Worm (Caenorhabditis elegans) whole organism, mixed stage, embryonic: Measurements from ENCODE around the gene ZK84.5.

Experiments used
- M03D4.4 ChIP-seq: sonication (generic microtip); optimal IDR thresholded peaks from 2 replicates; lab custom pipeline; 2017; ENCODE audit warnings: mild to moderate bottlenecking, missing genetic modification characterization, missing compliant biosample characterization
- bed-3 ChIP-seq: fragments of 200-800 bp; sonication (Bioruptor generic); optimal IDR thresholded peaks from 3 replicates; lab custom pipeline; 2018; ENCODE audit warnings: mild to moderate bottlenecking, missing genetic modification characterization, moderate library complexity, missing compliant biosample characterization
- blmp-1 ChIP-seq: fragments of 150-350 bp; optimal IDR thresholded peaks from 2 replicates; lab custom pipeline; 2014; ENCODE audit warnings: missing biosample characterization, missing genetic modification characterization
- ceh-39 ChIP-seq: fragments of 150-350 bp; optimal IDR thresholded peaks from 2 replicates; lab custom pipeline; 2014; ENCODE audit warnings: missing biosample characterization, missing genetic modification characterization
- ceh-83 ChIP-seq: fragments of 200-800 bp; sonication (Bioruptor generic); optimal IDR thresholded peaks from 2 replicates; lab custom pipeline; 2018; ENCODE audit warnings: mild to moderate bottlenecking, missing genetic modification characterization, missing compliant biosample characterization
- ces-1 ChIP-seq: fragments of 150-350 bp; optimal IDR thresholded peaks from 2 replicates; lab custom pipeline; 2014; ENCODE audit warnings: missing biosample characterization, missing genetic modification reagents, missing genetic modification characterization
- cnd-1 ChIP-seq: fragments of 200-800 bp; sonication (Bioruptor generic); optimal IDR thresholded peaks from 2 replicates; lab custom pipeline; 2018; ENCODE audit warnings: mild to moderate bottlenecking, missing genetic modification characterization, missing compliant biosample characterization
- drap-1 ChIP-seq: fragments of 200-800 bp; sonication (Bioruptor generic); optimal IDR thresholded peaks from 3 replicates; lab custom pipeline; 2018; ENCODE audit warnings: mild to moderate bottlenecking, missing genetic modification characterization, missing compliant biosample characterization
- elt-1 ChIP-seq: sonication (generic microtip); optimal IDR thresholded peaks from 2 replicates; lab custom pipeline; 2017; ENCODE audit warnings: missing genetic modification characterization, mild to moderate bottlenecking, missing compliant biosample characterization, antibody characterized with exemption, moderate library complexity, borderline replicate concordance; ENCODE audit not compliant: insufficient read depth
- flh-1 ChIP-seq: fragments of 200-800 bp; sonication (Bioruptor generic); optimal IDR thresholded peaks from 2 replicates; lab custom pipeline; 2018; ENCODE audit warnings: mild to moderate bottlenecking, missing genetic modification characterization, moderate library complexity, missing compliant biosample characterization
- ham-2 ChIP-seq: fragments of 200-800 bp; sonication (Bioruptor generic); optimal IDR thresholded peaks from 2 replicates; lab custom pipeline; 2018; ENCODE audit warnings: mild to moderate bottlenecking, missing genetic modification characterization, missing compliant biosample characterization
- hlh-1 ChIP-seq: fragments of 150-350 bp; optimal IDR thresholded peaks from 2 replicates; lab custom pipeline; 2014; ENCODE audit warnings: missing biosample characterization, missing genetic modification reagents, missing genetic modification characterization
- lin-13 ChIP-seq: fragments of 150-350 bp; optimal IDR thresholded peaks from 2 replicates; lab custom pipeline; 2014; ENCODE audit warnings: missing biosample characterization, missing genetic modification characterization
- lsy-2 ChIP-seq: fragments of 150-350 bp; optimal IDR thresholded peaks from 2 replicates; lab custom pipeline; 2014; ENCODE audit warnings: missing biosample characterization, missing genetic modification characterization
- mab-5 ChIP-seq: fragments of 150-350 bp; optimal IDR thresholded peaks from 2 replicates; lab custom pipeline; 2014; ENCODE audit warnings: missing biosample characterization, missing genetic modification characterization
- mep-1 ChIP-seq: fragments of 150-350 bp; optimal IDR thresholded peaks from 2 replicates; lab custom pipeline; 2017; ENCODE audit warnings: missing biosample characterization, missing genetic modification reagents, missing genetic modification characterization, inconsistent platforms
- mls-2 ChIP-seq: sonication (generic microtip); optimal IDR thresholded peaks from 2 replicates; lab custom pipeline; 2016; ENCODE audit warnings: mild to moderate bottlenecking, missing genetic modification characterization, moderate library complexity, missing compliant biosample characterization
- nhr-12 ChIP-seq: fragments of 150-350 bp; optimal IDR thresholded peaks from 2 replicates; lab custom pipeline; 2014; ENCODE audit warnings: missing biosample characterization, missing genetic modification characterization
- nhr-2 ChIP-seq: fragments of 150-350 bp; optimal IDR thresholded peaks from 2 replicates; lab custom pipeline; 2014; ENCODE audit warnings: missing biosample characterization, missing genetic modification characterization
- nhr-237 ChIP-seq: fragments of 150-350 bp; optimal IDR thresholded peaks from 2 replicates; lab custom pipeline; 2014; ENCODE audit warnings: missing biosample characterization, missing genetic modification characterization
- nhr-28 ChIP-seq: fragments of 150-350 bp; optimal IDR thresholded peaks from 2 replicates; lab custom pipeline; 2014; ENCODE audit warnings: missing biosample characterization, missing genetic modification characterization
- nhr-76 ChIP-seq: sonication (generic microtip); optimal IDR thresholded peaks from 2 replicates; lab custom pipeline; 2017; ENCODE audit warnings: missing biosample characterization, missing genetic modification characterization
- pha-4 ChIP-seq: fragments of 150-350 bp; optimal IDR thresholded peaks from 2 replicates; lab custom pipeline; 2018; ENCODE audit warnings: missing biosample characterization, missing genetic modification reagents, missing genetic modification characterization
- unc-120 ChIP-seq: sonication (generic microtip); optimal IDR thresholded peaks from 2 replicates; lab custom pipeline; 2017; ENCODE audit warnings: missing genetic modification characterization, missing compliant biosample characterization; ENCODE audit not compliant: poor library complexity, severe bottlenecking
- unc-39 ChIP-seq: fragments of 150-350 bp; optimal IDR thresholded peaks from 2 replicates; lab custom pipeline; 2014; ENCODE audit warnings: missing biosample characterization, missing genetic modification characterization
- unc-62 ChIP-seq: fragments of 150-350 bp; optimal IDR thresholded peaks from 2 replicates; lab custom pipeline; 2014; ENCODE audit warnings: missing biosample characterization, missing genetic modification reagents, missing genetic modification characterization
- zip-8 ChIP-seq: fragments of 150-350 bp; optimal IDR thresholded peaks from 2 replicates; lab custom pipeline; 2014; ENCODE audit warnings: missing biosample characterization, missing genetic modification characterization
- ztf-11 ChIP-seq: fragments of 150-350 bp; optimal IDR thresholded peaks from 2 replicates; lab custom pipeline; 2014; ENCODE audit warnings: missing biosample characterization, missing genetic modification characterization

Gene ZK84.5

ce11 chrII:6046023-6046631 is 29.8 kb upstream of the ZK84.5 start:
- peak; percentile 7 for TF ChIP-seq ces-1 (GFP tag; lab: Kevin White, UChicago)
- TF ChIP-seq elt-1: no peak
- no peak for TF ChIP-seq M03D4.4
- TF ChIP-seq drap-1 (GFP tag; lab: Kevin White, UChicago): no peak
- TF ChIP-seq unc-120 (tag; lab: Kevin White, UChicago): no peak
- TF ChIP-seq ztf-11 (tag; lab: Kevin White, UChicago): no peak
- TF ChIP-seq blmp-1: no peak
- TF ChIP-seq nhr-76 (tag; lab: Kevin White, UChicago): no peak
- TF ChIP-seq lsy-2 (tag; lab: Kevin White, UChicago): no peak

ce11 chrII:6045048-6045447 is 28.7 kb upstream of the ZK84.5 start, which contains the start of gene R12C12.5:
Gene R12C12.5 (minus strand): TSS chrII:6045148.
- no peak for TF ChIP-seq ham-2 (GFP tag; lab: Kevin White, UChicago)
- no peak for TF ChIP-seq drap-1 (GFP tag; lab: Kevin White, UChicago)
- TF ChIP-seq blmp-1: no peak
- no peak for TF ChIP-seq mls-2 (tag; lab: Kevin White, UChicago)
- no peak for TF ChIP-seq hlh-1 (tag; lab: Kevin White, UChicago)
- TF ChIP-seq ceh-39 (tag; lab: Kevin White, UChicago): no peak
- TF ChIP-seq ztf-11 (tag; lab: Kevin White, UChicago): no peak
- no peak for TF ChIP-seq unc-120 (tag; lab: Kevin White, UChicago)
- TF ChIP-seq flh-1 (GFP tag; lab: Kevin White, UChicago): no peak
- no peak for TF ChIP-seq nhr-76 (tag; lab: Kevin White, UChicago)
- TF ChIP-seq nhr-12 (tag; lab: Kevin White, UChicago): no peak
- TF ChIP-seq mab-5 (tag; lab: Kevin White, UChicago): no peak
- no peak for TF ChIP-seq pha-4 (tag; lab: Kevin White, UChicago)
- no peak for TF ChIP-seq bed-3
- TF ChIP-seq nhr-237: no peak
- TF ChIP-seq cnd-1: no peak
- TF ChIP-seq nhr-2: no peak
- TF ChIP-seq M03D4.4: no peak

- TF ChIP-seq unc-62 (GFP tag; lab: Kevin White, UChicago) (no peak), mep-1 (tag; lab: Kevin White, UChicago) (no peak), mab-5 (tag; lab: Kevin White, UChicago) (no peak), nhr-12 (tag; lab: Kevin White, UChicago) (no peak), flh-1 (GFP tag; lab: Kevin White, UChicago) (no peak), unc-39 (tag; lab: Kevin White, UChicago) (no peak), cnd-1 (no peak), ham-2 (GFP tag; lab: Kevin White, UChicago) (no peak), drap-1 (GFP tag; lab: Kevin White, UChicago) (no peak), lin-13 (tag; lab: Kevin White, UChicago) (no peak), ceh-39 (tag; lab: Kevin White, UChicago) (no peak), pha-4 (tag; lab: Kevin White, UChicago) (no peak), unc-120 (tag; lab: Kevin White, UChicago) (no peak), zip-8 (no peak), nhr-28 (no peak), ztf-11 (tag; lab: Kevin White, UChicago) (no peak), elt-1 (no peak), bed-3 (no peak), nhr-2 (no peak), ceh-83 (GFP tag; lab: Kevin White, UChicago) (no peak)
These were observed 26.9 kb upstream of the ZK84.5 start, which contains the start of gene R12C12.10 for ce11 chrII:6043166-6043565. Gene R12C12.10 (minus strand): TSS chrII:6043266.

- TF ChIP-seq unc-120 (tag; lab: Kevin White, UChicago): no peak
- no peak for TF ChIP-seq ceh-83 (GFP tag; lab: Kevin White, UChicago)
These were observed 14.8 kb upstream of the ZK84.5 start, which contains the start of gene frpr-16 for ce11 chrII:6031106-6031505. Gene frpr-16 (minus strand): TSS chrII:6031206.

ce11 chrII:6028594-6029141 is 12.4 kb upstream of the ZK84.5 start:
- TF ChIP-seq unc-62 (GFP tag; lab: Kevin White, UChicago) (peak; percentile 80), drap-1 (GFP tag; lab: Kevin White, UChicago) (no peak), hlh-1 (tag; lab: Kevin White, UChicago) (peak; percentile 36), unc-120 (tag; lab: Kevin White, UChicago) (peak; percentile 64), ceh-83 (GFP tag; lab: Kevin White, UChicago) (no peak)
- TF ChIP-seq, all 35 proteins: peak for 3
